Worm (Caenorhabditis elegans) whole organism, midembryonic: ENCODE results near the gene F54A3.2.

ENCODE experiments used
- T22C8.4 ChIP-seq: fragments of 200-800 bp; sonication (Bioruptor generic); IDR thresholded peaks from 2 replicates; pipeline ENCODE4 v1.3.6; 2022; ENCODE audit warnings: missing genetic modification characterization, missing compliant biosample characterization
- cog-1 ChIP-seq: sonication (generic microtip); optimal IDR thresholded peaks from 2 replicates; lab custom pipeline; 2016; ENCODE audit warnings: missing genetic modification characterization, missing compliant biosample characterization
- flt-1 ChIP-seq: fragments of 200-800 bp; sonication (Bioruptor generic); IDR thresholded peaks from 2 replicates; pipeline ENCODE4 v1.3.6; 2022; ENCODE audit warnings: missing genetic modification characterization, missing compliant biosample characterization
- klf-2 ChIP-seq: fragments of 200-800 bp; sonication (Bioruptor generic); conservative IDR thresholded peaks from 2 replicates; pipeline ENCODE4 v1.3.6; 2022; ENCODE audit warnings: missing genetic modification reagents, missing genetic modification characterization, missing compliant biosample characterization
- med-1 ChIP-seq: sonication (generic microtip); optimal IDR thresholded peaks from 2 replicates; lab custom pipeline; 2017; ENCODE audit warnings: missing genetic modification characterization, mild to moderate bottlenecking, missing compliant biosample characterization, antibody characterized with exemption, missing genetic modification reagents; ENCODE audit not compliant: insufficient read depth
- ref-1 ChIP-seq: fragments of 200-800 bp; sonication (Bioruptor generic); conservative IDR thresholded peaks from 2 replicates; pipeline ENCODE4 v1.3.6; 2022; ENCODE audit warnings: missing genetic modification reagents, missing genetic modification characterization, missing compliant biosample characterization
- tab-1 ChIP-seq: fragments of 200-800 bp; sonication (Bioruptor generic); IDR thresholded peaks from 2 replicates; pipeline ENCODE4 v1.3.6; 2022; ENCODE audit warnings: missing genetic modification characterization, missing compliant biosample characterization
- ztf-23 ChIP-seq: fragments of 200-800 bp; sonication (Bioruptor generic); IDR thresholded peaks from 2 replicates; pipeline ENCODE4 v1.3.6; 2022; ENCODE audit warnings: missing genetic modification reagents, missing genetic modification characterization, missing compliant biosample characterization
- ztf-29 ChIP-seq: fragments of 200-800 bp; sonication (Bioruptor generic); IDR thresholded peaks from 2 replicates; pipeline ENCODE4 v1.3.6; 2022; ENCODE audit warnings: missing genetic modification reagents, missing genetic modification characterization, missing compliant biosample characterization

ce11 chrII:2202147-2202546 is 41.3 kb upstream of the F54A3.2 start:
- TF ChIP-seq flt-1 (GFP tag; lab: Robert Waterston, UW) (no peak), med-1 (GFP tag; lab: Kevin White, UChicago) (no peak), T22C8.4 (GFP tag; lab: Robert Waterston, UW) (no peak), ref-1 (GFP tag; lab: Robert Waterston, UW) (no peak), klf-2 (GFP tag; lab: Robert Waterston, UW) (no peak), ztf-23 (GFP tag; lab: Robert Waterston, UW) (no peak), ztf-29 (no peak), cog-1 (no peak), tab-1 (GFP tag; lab: Robert Waterston, UW) (no peak)
